Worm (Caenorhabditis elegans) whole organism, L2 larva: ENCODE results near the gene Y39A1A.17.

Source experiments
- F13H6.1 ChIP-seq: sonication (generic microtip); optimal IDR thresholded peaks from 2 replicates; lab custom pipeline; 2016; ENCODE audit warnings: missing genetic modification characterization, missing compliant biosample characterization
- R02D3.7 ChIP-seq: fragments of 150-350 bp; optimal IDR thresholded peaks from 2 replicates; lab custom pipeline; 2014; ENCODE audit warnings: missing biosample characterization, missing genetic modification characterization
- Y55F3AM.14 ChIP-seq: fragments of 200-800 bp; sonication (Bioruptor generic); optimal IDR thresholded peaks from 2 replicates; lab custom pipeline; 2018; ENCODE audit warnings: mild to moderate bottlenecking, missing genetic modification characterization, missing compliant biosample characterization
- ZK546.5 ChIP-seq: sonication (generic microtip); optimal IDR thresholded peaks from 2 replicates; lab custom pipeline; 2017; ENCODE audit warnings: missing biosample characterization, missing genetic modification characterization
- aly-2 ChIP-seq: fragments of 150-350 bp; optimal IDR thresholded peaks from 2 replicates; lab custom pipeline; 2014; ENCODE audit warnings: missing biosample characterization, missing genetic modification characterization
- blmp-1 ChIP-seq: sonication (generic microtip); optimal IDR thresholded peaks from 2 replicates; lab custom pipeline; 2017; ENCODE audit warnings: missing genetic modification characterization, mild to moderate bottlenecking, missing compliant biosample characterization, antibody characterized with exemption, moderate library complexity; ENCODE audit not compliant: insufficient read depth
- ceh-82 ChIP-seq: fragments of 150-350 bp; optimal IDR thresholded peaks from 2 replicates; lab custom pipeline; 2014; ENCODE audit warnings: missing biosample characterization, missing genetic modification characterization
- crh-2 ChIP-seq: sonication (generic microtip); optimal IDR thresholded peaks from 2 replicates; lab custom pipeline; 2017; ENCODE audit warnings: missing biosample characterization, missing genetic modification characterization
- dmd-4 ChIP-seq: sonication (generic microtip); optimal IDR thresholded peaks from 2 replicates; lab custom pipeline; 2017; ENCODE audit warnings: missing biosample characterization, missing genetic modification characterization
- elt-1 ChIP-seq: fragments of 150-350 bp; optimal IDR thresholded peaks from 2 replicates; lab custom pipeline; 2014; ENCODE audit warnings: missing biosample characterization, missing genetic modification characterization
- elt-3 ChIP-seq: sonication (generic microtip); optimal IDR thresholded peaks from 2 replicates; lab custom pipeline; 2017; ENCODE audit warnings: missing biosample characterization, missing genetic modification characterization
- fos-1 ChIP-seq: fragments of 150-350 bp; optimal IDR thresholded peaks from 2 replicates; lab custom pipeline; 2014; ENCODE audit warnings: missing biosample characterization, missing genetic modification characterization
- gmeb-1 ChIP-seq: fragments of 150-350 bp; optimal IDR thresholded peaks from 2 replicates; lab custom pipeline; 2014; ENCODE audit warnings: missing biosample characterization, missing genetic modification characterization
- lin-11 ChIP-seq: fragments of 150-350 bp; sonication (generic microtip); optimal IDR thresholded peaks from 2 replicates; lab custom pipeline; 2014; ENCODE audit warnings: missing biosample characterization, missing genetic modification characterization, inconsistent platforms, mixed read lengths
- lin-13 ChIP-seq: fragments of 150-350 bp; optimal IDR thresholded peaks from 2 replicates; lab custom pipeline; 2014; ENCODE audit warnings: missing biosample characterization, missing genetic modification reagents, missing genetic modification characterization
- lin-39 ChIP-seq: fragments of 150-350 bp; optimal IDR thresholded peaks from 2 replicates; lab custom pipeline; 2014; ENCODE audit warnings: missing biosample characterization, missing genetic modification reagents, missing genetic modification characterization
- mab-5 ChIP-seq: fragments of 150-350 bp; optimal IDR thresholded peaks from 2 replicates; lab custom pipeline; 2014; ENCODE audit warnings: missing biosample characterization, missing genetic modification characterization
- mbf-1 ChIP-seq: sonication (generic microtip); optimal IDR thresholded peaks from 2 replicates; lab custom pipeline; 2017; ENCODE audit warnings: missing biosample characterization, missing genetic modification characterization
- mdl-1 ChIP-seq, 2 experiments: fragments of 150-350 bp in 1 of 2; sonication (generic microtip) in 1 of 2; optimal IDR thresholded peaks; 2 replicates each; lab custom pipeline; 2017; ENCODE audit warnings: missing biosample characterization in 2 of 2, missing genetic modification characterization in 2 of 2
- nhr-11 ChIP-seq: fragments of 150-350 bp; optimal IDR thresholded peaks from 2 replicates; lab custom pipeline; 2014; ENCODE audit warnings: missing biosample characterization, missing genetic modification characterization
- nhr-129 ChIP-seq: fragments of 150-350 bp; optimal IDR thresholded peaks from 2 replicates; lab custom pipeline; 2014; ENCODE audit warnings: missing biosample characterization, missing genetic modification characterization
- nhr-237 ChIP-seq: fragments of 150-350 bp; optimal IDR thresholded peaks from 2 replicates; lab custom pipeline; 2014; ENCODE audit warnings: missing biosample characterization, missing genetic modification characterization
- nhr-25 ChIP-seq: fragments of 150-350 bp; sonication (generic microtip); optimal IDR thresholded peaks from 3 replicates; lab custom pipeline; 2014; ENCODE audit warnings: missing biosample characterization, missing genetic modification characterization
- nhr-6 ChIP-seq: fragments of 150-350 bp; optimal IDR thresholded peaks from 2 replicates; lab custom pipeline; 2014; ENCODE audit warnings: missing biosample characterization, missing genetic modification characterization
- nhr-77 ChIP-seq: fragments of 150-350 bp; optimal IDR thresholded peaks from 2 replicates; lab custom pipeline; 2014; ENCODE audit warnings: missing biosample characterization, missing genetic modification characterization
- peb-1 ChIP-seq: fragments of 150-350 bp; optimal IDR thresholded peaks from 2 replicates; lab custom pipeline; 2014; ENCODE audit warnings: missing biosample characterization, missing genetic modification characterization
- sem-4 ChIP-seq: fragments of 150-350 bp; optimal IDR thresholded peaks from 2 replicates; lab custom pipeline; 2014; ENCODE audit warnings: missing biosample characterization, missing genetic modification reagents, missing genetic modification characterization
- sma-3 ChIP-seq: sonication (generic microtip); optimal IDR thresholded peaks from 2 replicates; lab custom pipeline; 2016; ENCODE audit warnings: missing genetic modification reagents, missing genetic modification characterization, missing compliant biosample characterization
- sma-9 ChIP-seq, 2 experiments: fragments of 150-350 bp in 1 of 2; sonication (generic microtip) in 1 of 2; optimal IDR thresholded peaks; 2 replicates each; lab custom pipeline; 2014 to 2016; ENCODE audit warnings: missing genetic modification characterization in 2 of 2, mild to moderate bottlenecking in 1 of 2, missing biosample characterization in 1 of 2, missing compliant biosample characterization in 1 of 2, missing genetic modification reagents in 1 of 2, moderate library complexity in 1 of 2
- snpc-4 ChIP-seq: fragments of 150-350 bp; optimal IDR thresholded peaks from 2 replicates; lab custom pipeline; 2014; ENCODE audit warnings: missing biosample characterization, missing genetic modification characterization
- unc-55 ChIP-seq: fragments of 150-350 bp; sonication (generic microtip); optimal IDR thresholded peaks from 3 replicates; lab custom pipeline; 2014; ENCODE audit warnings: missing biosample characterization, missing genetic modification reagents, missing genetic modification characterization
- zag-1 ChIP-seq: fragments of 150-350 bp; optimal IDR thresholded peaks from 2 replicates; lab custom pipeline; 2014; ENCODE audit warnings: missing biosample characterization, missing genetic modification characterization
- ztf-1 ChIP-seq: fragments of 200-800 bp; sonication (Bioruptor generic); conservative IDR thresholded peaks from 2 replicates; pipeline ENCODE4 v1.3.6; 2022; ENCODE audit warnings: missing genetic modification characterization, missing compliant biosample characterization
- ztf-11 ChIP-seq: sonication (generic microtip); optimal IDR thresholded peaks from 2 replicates; lab custom pipeline; 2017; ENCODE audit warnings: missing biosample characterization, missing genetic modification characterization

The Y39A1A.17 gene

DNA sequence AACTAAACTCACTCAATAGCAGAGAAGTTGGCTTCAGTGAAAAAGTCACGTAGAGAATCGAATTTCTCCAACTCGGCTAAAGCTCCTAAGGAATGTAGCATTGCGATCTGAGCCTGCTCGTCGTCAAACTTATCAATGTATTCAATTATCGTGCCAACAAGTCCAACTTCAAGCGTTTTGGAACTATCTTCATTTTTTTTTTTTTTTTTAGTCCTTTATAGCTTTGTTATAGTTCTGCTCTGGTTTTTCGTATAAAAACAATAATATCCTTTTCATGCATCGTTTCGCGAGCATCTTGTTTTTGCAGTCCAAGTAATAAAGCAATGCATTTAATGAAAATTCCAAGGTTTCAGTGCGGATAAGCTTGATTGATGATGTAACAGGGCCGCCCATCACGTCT is 1.9 kb downstream of the Y39A1A.17 start, which contains the start of gene Y39A1A.31:
Y39A1A.31 (minus strand) TSS at position 101 of the 400 bp plus-strand sequence.
- TF ChIP-seq nhr-25 (no peak), nhr-77 (tag; lab: Kevin White, UChicago) (no peak), fos-1 (no peak), ztf-11 (tag; lab: Kevin White, UChicago) (no peak), lin-13 (no peak), sma-3 (GFP tag; lab: Kevin White, UChicago) (no peak), elt-1 (tag; lab: Kevin White, UChicago) (no peak), mab-5 (no peak), lin-11 (no peak), blmp-1 (tag; lab: Kevin White, UChicago) (no peak), unc-55 (GFP tag; lab: Kevin White, UChicago) (no peak), ztf-1 (GFP tag; lab: Robert Waterston, UW) (no peak), dmd-4 (no peak), sma-9 (GFP tag; optimal IDR thresholded peaks at IDR 0.05; lab: Kevin White, UChicago) (no peak), sma-9 (tag; optimal IDR thresholded peaks at IDR 0.05; lab: Kevin White, UChicago) (no peak)

DNA sequence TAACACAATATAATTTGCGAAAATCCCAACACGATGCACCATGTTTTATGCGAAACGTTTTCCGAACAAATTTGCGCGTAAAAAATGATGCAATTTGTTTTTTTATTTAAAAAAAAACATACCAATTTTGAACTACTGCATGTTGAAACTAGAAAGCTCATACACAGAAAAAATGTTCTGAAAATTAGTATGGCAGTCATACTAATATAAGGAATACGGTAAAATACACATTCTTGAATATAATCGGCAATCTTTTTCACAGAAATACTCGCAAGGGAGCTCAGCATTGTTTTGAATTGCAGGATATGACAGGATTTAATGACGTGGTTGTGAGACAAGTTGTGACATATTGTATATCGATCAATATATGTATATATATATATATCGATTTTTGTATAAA is 11.9 kb downstream of the Y39A1A.17 start, which contains the start of gene Y39A1A.16:
Y39A1A.16 (plus strand) TSS at position 301 of the 400 bp plus-strand sequence.
- TF ChIP-seq mab-5 (no peak), fos-1 (no peak), peb-1 (tag; lab: Kevin White, UChicago) (no peak), elt-3 (tag; lab: Kevin White, UChicago) (no peak), nhr-25 (no peak), mbf-1 (tag; lab: Kevin White, UChicago) (no peak), nhr-77 (tag; lab: Kevin White, UChicago) (no peak), R02D3.7 (tag; lab: Kevin White, UChicago) (no peak), sem-4 (tag; lab: Kevin White, UChicago) (no peak), F13H6.1 (tag; lab: Kevin White, UChicago) (no peak)

DNA sequence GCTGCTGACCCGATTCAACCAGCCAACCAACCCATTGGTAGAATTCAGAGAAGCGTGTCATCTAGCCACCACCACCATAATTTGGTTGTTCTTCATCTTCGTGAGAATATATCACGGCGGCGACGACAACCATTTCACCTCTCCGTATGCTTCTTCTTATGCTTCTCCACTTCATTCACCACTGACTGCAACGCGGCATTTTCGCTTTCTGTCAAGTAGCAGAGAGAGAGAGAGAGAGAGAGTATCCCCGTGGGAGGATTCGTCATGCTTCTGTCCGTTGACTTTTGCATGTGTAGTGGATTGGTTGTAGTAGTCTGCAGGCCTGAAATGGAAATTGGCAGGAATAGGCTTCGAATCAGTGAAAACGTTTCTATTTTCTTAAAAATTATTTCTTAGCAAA is 19.0 kb downstream of the Y39A1A.17 start:
- TF ChIP-seq nhr-129 (no peak), nhr-237 (tag; lab: Kevin White, UChicago) (no peak), nhr-6 (no peak), ZK546.5 (no peak)

DNA sequence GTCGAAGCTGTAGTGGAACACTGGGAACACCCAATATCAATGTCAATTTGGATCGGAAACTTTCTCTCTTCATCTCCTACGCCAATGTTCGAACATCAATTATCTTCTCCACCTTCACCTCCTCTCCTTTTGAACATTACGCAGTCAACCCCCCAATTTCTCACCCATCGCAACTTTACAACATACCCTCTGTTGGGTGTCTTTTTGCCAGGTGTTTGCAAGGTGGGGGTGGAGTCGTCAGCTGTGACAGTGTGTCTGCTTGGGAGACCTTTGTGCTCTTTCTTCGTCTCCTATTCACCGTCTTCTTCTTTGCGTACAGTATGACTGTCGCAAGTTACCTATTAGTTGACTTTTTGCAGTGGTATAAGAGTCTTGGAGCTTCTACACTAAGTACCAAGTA is 24.3 kb downstream of the Y39A1A.17 start:
- TF ChIP-seq zag-1 (tag; lab: Kevin White, UChicago) (no peak), nhr-11 (no peak), nhr-25 (no peak), unc-55 (GFP tag; lab: Kevin White, UChicago) (no peak), snpc-4 (tag; lab: Kevin White, UChicago) (no peak), ztf-1 (GFP tag; lab: Robert Waterston, UW) (no peak), nhr-77 (tag; lab: Kevin White, UChicago) (no peak), gmeb-1 (tag; lab: Kevin White, UChicago) (no peak), lin-13 (no peak), peb-1 (tag; lab: Kevin White, UChicago) (no peak)

DNA sequence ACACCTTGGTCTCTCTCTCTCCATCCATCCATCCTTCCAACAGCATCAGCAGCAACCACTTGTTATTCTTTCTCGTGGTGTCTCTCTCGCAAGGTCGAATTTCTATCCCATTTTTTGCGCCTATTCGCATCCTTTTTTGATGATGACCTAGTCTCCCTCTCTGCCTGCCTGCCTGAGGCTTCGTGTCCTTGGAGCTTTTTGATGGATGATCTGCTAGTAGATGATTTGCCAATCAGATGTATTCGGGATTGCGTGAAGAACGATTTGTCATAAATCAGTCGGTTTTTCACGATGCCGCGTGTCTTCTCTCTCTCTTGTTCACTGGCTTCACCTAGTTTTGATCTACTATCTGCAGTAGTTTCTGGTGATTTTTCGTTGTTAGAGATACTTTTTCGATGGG is 29.6 kb downstream of the Y39A1A.17 start:
- TF ChIP-seq sem-4 (tag; lab: Kevin White, UChicago) = no peak
- TF ChIP-seq lin-13 = no peak
- no peak for TF ChIP-seq aly-2 (tag; lab: Kevin White, UChicago)
- TF ChIP-seq nhr-129 = peak; percentile 7
- peak; percentile 11 for TF ChIP-seq sma-3 (GFP tag; lab: Kevin White, UChicago)
- TF ChIP-seq dmd-4 = no peak
- no peak for TF ChIP-seq ceh-82 (tag; lab: Kevin White, UChicago)
- TF ChIP-seq sma-9 (GFP tag; optimal IDR thresholded peaks at IDR 0.05; lab: Kevin White, UChicago) = no peak
- no peak for TF ChIP-seq sma-9 (tag; optimal IDR thresholded peaks at IDR 0.05; lab: Kevin White, UChicago)
- peak; percentile 30 for TF ChIP-seq nhr-25
- no peak for TF ChIP-seq mdl-1 (tag; optimal IDR thresholded peaks at IDR 0.05; lab: Kevin White, UChicago)
- no peak for TF ChIP-seq lin-39 (tag; lab: Kevin White, UChicago)
- TF ChIP-seq crh-2 (tag; lab: Kevin White, UChicago) = no peak
- TF ChIP-seq Y55F3AM.14 (GFP tag; lab: Kevin White, UChicago) = no peak
- TF ChIP-seq peb-1 (tag; lab: Kevin White, UChicago) = no peak
- no peak for TF ChIP-seq nhr-11
- TF ChIP-seq, all 48 proteins: peak for 3
